Worm (Caenorhabditis elegans): ENCODE measurements around the gene ubc-15.

ce11 chrII:2871816-2872215 is 41.6 kb downstream of the ubc-15 start, which contains the start of gene Y110A2AL.10:
- TF ChIP-seq hlh-30 (tag; optimal IDR thresholded peaks at IDR 0.05; ENCODE audit: insufficient read depth) (no peak), nhr-10 (tag; optimal IDR thresholded peaks at IDR 0.05) (no peak), ama-1 (optimal IDR thresholded peaks at IDR 0.05) (no peak), madf-5 (GFP tag; IDR thresholded peaks at IDR 0.05) (no peak), aly-2 (tag; optimal IDR thresholded peaks at IDR 0.05) (no peak), nhr-6 (tag; optimal IDR thresholded peaks at IDR 0.05) (no peak), pha-4 (GFP tag; IDR thresholded peaks at IDR 0.05) (no peak), pha-4 (tag; optimal IDR thresholded peaks at IDR 0.05) (no peak), fkh-10 (GFP tag; optimal IDR thresholded peaks at IDR 0.05) (no peak), ceh-82 (tag; optimal IDR thresholded peaks at IDR 0.05) (no peak), dpl-1 (GFP tag; optimal IDR thresholded peaks at IDR 0.05) (no peak), set-16 (GFP tag; IDR thresholded peaks at IDR 0.05) (no peak), skn-1 (tag; optimal IDR thresholded peaks at IDR 0.05) (no peak), pqm-1 (tag; optimal IDR thresholded peaks at IDR 0.05) (no peak), unc-62 (GFP tag; optimal IDR thresholded peaks at IDR 0.05 in 1 of 2) (no peak), unc-62 (tag; optimal IDR thresholded peaks at IDR 0.05) (no peak)
